Worm (Caenorhabditis elegans) whole organism, young adult: Measurements from ENCODE around the gene dbl-1.

Source experiments
- B0261.1 ChIP-seq: sonication (generic microtip); optimal IDR thresholded peaks from 2 replicates; lab custom pipeline; 2016; ENCODE audit warnings: mild to moderate bottlenecking, missing genetic modification characterization, moderate library complexity, missing compliant biosample characterization
- B0336.3 ChIP-seq: fragments of 200-800 bp; sonication (Bioruptor generic); IDR thresholded peaks from 2 replicates; pipeline ENCODE4 v1.3.6; 2022; ENCODE audit warnings: missing genetic modification characterization, missing compliant biosample characterization
- F37B4.10 ChIP-seq: fragments of 200-800 bp; sonication (Bioruptor generic); IDR thresholded peaks from 2 replicates; pipeline ENCODE4 v1.3.6; 2022; ENCODE audit warnings: missing genetic modification characterization, missing compliant biosample characterization
- F39B2.1 ChIP-seq: fragments of 200-800 bp; sonication (Bioruptor generic); IDR thresholded peaks from 2 replicates; pipeline ENCODE4 v1.3.6; 2022; ENCODE audit warnings: missing genetic modification reagents, missing genetic modification characterization, missing compliant biosample characterization
- F57A8.1 ChIP-seq: fragments of 200-800 bp; sonication (Bioruptor generic); optimal IDR thresholded peaks from 2 replicates; lab custom pipeline; 2018; ENCODE audit warnings: mild to moderate bottlenecking, missing genetic modification characterization, moderate library complexity, missing compliant biosample characterization
- K12H6.12 ChIP-seq: fragments of 200-800 bp; sonication (Bioruptor generic); optimal IDR thresholded peaks from 2 replicates; lab custom pipeline; 2018; ENCODE audit warnings: mild to moderate bottlenecking, missing genetic modification characterization, missing compliant biosample characterization
- Y53G8AR.9 ChIP-seq: fragments of 200-800 bp; sonication (Bioruptor generic); conservative IDR thresholded peaks from 2 replicates; pipeline ENCODE4 v1.3.6; 2022; ENCODE audit warnings: missing genetic modification reagents, missing genetic modification characterization, missing compliant biosample characterization
- Y79H2A.3 ChIP-seq: fragments of 200-800 bp; sonication (Bioruptor generic); conservative IDR thresholded peaks from 2 replicates; pipeline ENCODE4 v1.3.6; 2022; ENCODE audit warnings: missing genetic modification reagents, missing genetic modification characterization, missing compliant biosample characterization
- Y95B8A.8 ChIP-seq: fragments of 200-800 bp; sonication (Bioruptor generic); IDR thresholded peaks from 2 replicates; pipeline ENCODE4 v1.3.6; 2022; ENCODE audit warnings: missing genetic modification reagents, missing genetic modification characterization, missing compliant biosample characterization
- ZK185.1 ChIP-seq: sonication (generic microtip); optimal IDR thresholded peaks from 2 replicates; lab custom pipeline; 2016; ENCODE audit warnings: mild to moderate bottlenecking, missing genetic modification characterization, missing compliant biosample characterization; ENCODE audit not compliant: poor library complexity, severe bottlenecking
- athp-1 ChIP-seq: sonication (generic microtip); optimal IDR thresholded peaks from 2 replicates; lab custom pipeline; 2017; ENCODE audit warnings: mild to moderate bottlenecking, missing genetic modification characterization, missing compliant biosample characterization
- attf-3 ChIP-seq: fragments of 200-800 bp; sonication (Bioruptor generic); conservative IDR thresholded peaks from 2 replicates; pipeline ENCODE4 v1.3.6; 2022; ENCODE audit warnings: missing genetic modification reagents, missing genetic modification characterization, missing compliant biosample characterization
- attf-5 ChIP-seq: fragments of 200-800 bp; sonication (Bioruptor generic); optimal IDR thresholded peaks from 2 replicates; lab custom pipeline; 2018; ENCODE audit warnings: mild to moderate bottlenecking, missing genetic modification characterization, missing compliant biosample characterization
- bed-2 ChIP-seq: fragments of 200-800 bp; sonication (Bioruptor generic); IDR thresholded peaks from 2 replicates; pipeline ENCODE4 v1.3.6; 2022; ENCODE audit warnings: missing genetic modification reagents, missing genetic modification characterization, missing compliant biosample characterization
- ccch-3 ChIP-seq: fragments of 200-800 bp; sonication (Bioruptor generic); optimal IDR thresholded peaks from 2 replicates; lab custom pipeline; 2018; ENCODE audit warnings: mild to moderate bottlenecking, missing genetic modification characterization, missing compliant biosample characterization
- cebp-2 ChIP-seq: fragments of 200-800 bp; sonication (Bioruptor generic); IDR thresholded peaks from 2 replicates; pipeline ENCODE4 v1.3.6; 2022; ENCODE audit warnings: missing genetic modification characterization, missing compliant biosample characterization
- ceh-27 ChIP-seq: fragments of 200-800 bp; sonication (Bioruptor generic); optimal IDR thresholded peaks from 2 replicates; lab custom pipeline; 2018; ENCODE audit warnings: mild to moderate bottlenecking, missing genetic modification characterization, moderate library complexity, missing compliant biosample characterization
- ceh-79 ChIP-seq: sonication (generic microtip); optimal IDR thresholded peaks from 2 replicates; lab custom pipeline; 2017; ENCODE audit warnings: mild to moderate bottlenecking, missing genetic modification characterization, missing compliant biosample characterization
- dox-1 ChIP-seq: fragments of 200-800 bp; sonication (Bioruptor generic); IDR thresholded peaks from 2 replicates; pipeline ENCODE4 v1.3.6; 2022; ENCODE audit warnings: missing genetic modification reagents, missing genetic modification characterization, missing compliant biosample characterization
- gei-17 ChIP-seq: fragments of 200-800 bp; sonication (Bioruptor generic); optimal IDR thresholded peaks from 2 replicates; lab custom pipeline; 2018; ENCODE audit warnings: mild to moderate bottlenecking, missing genetic modification characterization, missing compliant biosample characterization
- hlh-12 ChIP-seq: sonication (generic microtip); optimal IDR thresholded peaks from 2 replicates; lab custom pipeline; 2016; ENCODE audit warnings: missing genetic modification characterization, missing compliant biosample characterization
- hlh-26 ChIP-seq: fragments of 200-800 bp; sonication (Bioruptor generic); conservative IDR thresholded peaks from 2 replicates; pipeline ENCODE4 v1.3.6; 2022; ENCODE audit warnings: missing genetic modification reagents, missing genetic modification characterization, missing compliant biosample characterization
- hmg-1.2 ChIP-seq: fragments of 200-800 bp; sonication (Bioruptor generic); IDR thresholded peaks from 2 replicates; pipeline ENCODE4 v1.3.6; 2022; ENCODE audit warnings: missing genetic modification reagents, missing genetic modification characterization, missing compliant biosample characterization
- lag-1 ChIP-seq: fragments of 200-800 bp; sonication (Bioruptor generic); IDR thresholded peaks from 2 replicates; pipeline ENCODE4 v1.3.6; 2022; ENCODE audit warnings: missing genetic modification reagents, missing genetic modification characterization, missing compliant biosample characterization
- lsl-1 ChIP-seq: fragments of 200-800 bp; sonication (Bioruptor generic); optimal IDR thresholded peaks from 2 replicates; lab custom pipeline; 2018; ENCODE audit warnings: mild to moderate bottlenecking, missing genetic modification characterization, moderate library complexity, missing compliant biosample characterization
- madf-10 ChIP-seq: sonication (generic microtip); optimal IDR thresholded peaks from 2 replicates; lab custom pipeline; 2016; ENCODE audit warnings: mild to moderate bottlenecking, missing genetic modification characterization, missing compliant biosample characterization
- madf-8 ChIP-seq: fragments of 200-800 bp; sonication (Bioruptor generic); conservative IDR thresholded peaks from 2 replicates; pipeline ENCODE4 v1.3.6; 2022; ENCODE audit warnings: missing genetic modification reagents, missing genetic modification characterization, missing compliant biosample characterization
- mcd-1 ChIP-seq: fragments of 200-800 bp; sonication (Bioruptor generic); IDR thresholded peaks from 2 replicates; pipeline ENCODE4 v1.3.6; 2022; ENCODE audit warnings: missing genetic modification reagents, missing genetic modification characterization, missing compliant biosample characterization
- mel-28 ChIP-seq: sonication (generic microtip); optimal IDR thresholded peaks from 2 replicates; lab custom pipeline; 2016; ENCODE audit warnings: borderline replicate concordance, mild to moderate bottlenecking, missing genetic modification characterization, missing compliant biosample characterization
- nhr-90 ChIP-seq: sonication (generic microtip); optimal IDR thresholded peaks from 2 replicates; lab custom pipeline; 2016; ENCODE audit warnings: missing genotype, mild to moderate bottlenecking, missing genetic modification characterization, missing compliant biosample characterization
- rec-8 ChIP-seq, 2 experiments: sonication (generic microtip); optimal IDR thresholded peaks; 2 replicates each; lab custom pipeline; 2016; ENCODE audit warnings: mild to moderate bottlenecking in 2 of 2, missing genetic modification characterization in 2 of 2, missing genetic modification reagents in 2 of 2, missing genotype in 2 of 2, missing biosample characterization in 1 of 2, missing compliant biosample characterization in 1 of 2, moderate library complexity in 1 of 2
- rpc-1 ChIP-seq, 2 experiments: fragments of 150-350 bp in 1 of 2; sonication (generic microtip) in 1 of 2; optimal IDR thresholded peaks; 2 replicates each; lab custom pipeline; 2014 to 2018; ENCODE audit warnings: missing biosample characterization in 1 of 2, missing genetic modification characterization in 1 of 2, missing genetic modification reagents in 1 of 2, missing genotype in 1 of 2
- sea-2 ChIP-seq: fragments of 200-800 bp; sonication (Bioruptor generic); IDR thresholded peaks from 2 replicates; pipeline ENCODE4 v1.3.6; 2022; ENCODE audit warnings: missing genetic modification characterization, missing compliant biosample characterization
- snpc-3.4 ChIP-seq: sonication (generic microtip); optimal IDR thresholded peaks from 2 replicates; lab custom pipeline; 2017; ENCODE audit warnings: missing genetic modification characterization, mild to moderate bottlenecking, missing compliant biosample characterization, antibody characterized with exemption, moderate library complexity, missing genotype, missing genetic modification reagents
- tbp1 ChIP-seq: fragments of 200-800 bp; sonication (Bioruptor generic); optimal IDR thresholded peaks from 2 replicates; lab custom pipeline; 2018; ENCODE audit warnings: mild to moderate bottlenecking, missing genetic modification characterization, missing compliant biosample characterization
- ztf-25 ChIP-seq: fragments of 200-800 bp; sonication (Bioruptor generic); IDR thresholded peaks from 2 replicates; pipeline ENCODE4 v1.3.6; 2022; ENCODE audit warnings: missing genetic modification reagents, missing genetic modification characterization, missing compliant biosample characterization
- ztf-26 ChIP-seq: sonication (generic microtip); optimal IDR thresholded peaks from 2 replicates; lab custom pipeline; 2017; ENCODE audit warnings: missing genetic modification characterization, missing compliant biosample characterization
- ztf-6 ChIP-seq: fragments of 200-800 bp; sonication (Bioruptor generic); IDR thresholded peaks from 2 replicates; pipeline ENCODE4 v1.3.6; 2022; ENCODE audit warnings: missing genetic modification reagents, missing genetic modification characterization, missing compliant biosample characterization

The dbl-1 gene

ce11 chrV:6799564-6799963 lies 41.6 kb downstream of the dbl-1 start, which contains the start of gene dmsr-9:
Gene dmsr-9 (minus strand): TSS chrV:6799664.
- TF ChIP-seq ztf-26 (no peak), rec-8 (tag; optimal IDR thresholded peaks at IDR 0.05; lab: Kevin White, UChicago) (no peak), F39B2.1 (GFP tag; lab: Robert Waterston, UW) (no peak), hmg-1.2 (GFP tag; lab: Robert Waterston, UW) (no peak), athp-1 (tag; lab: Kevin White, UChicago) (no peak), mel-28 (tag; lab: Kevin White, UChicago) (no peak), hlh-26 (GFP tag; lab: Robert Waterston, UW) (no peak), Y53G8AR.9 (GFP tag; lab: Robert Waterston, UW) (no peak), F57A8.1 (GFP tag; lab: Kevin White, UChicago) (no peak)

ce11 chrV:6801850-6802249 lies 43.9 kb downstream of the dbl-1 start, which contains the start of gene dmsr-10:
Gene dmsr-10 (minus strand): TSS chrV:6801950.
- no peak for TF ChIP-seq F57A8.1 (GFP tag; lab: Kevin White, UChicago)
- TF ChIP-seq attf-3 (GFP tag; lab: Robert Waterston, UW): no peak
- no peak for TF ChIP-seq attf-5 (GFP tag; lab: Kevin White, UChicago)
- no peak for TF ChIP-seq ztf-25
- TF ChIP-seq B0261.1 (tag; lab: Kevin White, UChicago): no peak
- TF ChIP-seq B0336.3 (GFP tag; lab: Robert Waterston, UW): no peak
- TF ChIP-seq ceh-79: no peak
- TF ChIP-seq mcd-1: no peak
- TF ChIP-seq ceh-27 (GFP tag; lab: Kevin White, UChicago): no peak
- no peak for TF ChIP-seq hlh-12
- TF ChIP-seq athp-1 (tag; lab: Kevin White, UChicago): no peak
- TF ChIP-seq cebp-2 (GFP tag; lab: Robert Waterston, UW): no peak
- TF ChIP-seq madf-10 (tag; lab: Kevin White, UChicago): no peak

ce11 chrV:6803992-6804391 lies 46.1 kb downstream of the dbl-1 start, which contains the start of gene dmsr-11:
Gene dmsr-11 (minus strand): TSS chrV:6804092.
- TF ChIP-seq ztf-6 (GFP tag; lab: Robert Waterston, UW) (no peak), gei-17 (GFP tag; lab: Kevin White, UChicago) (no peak), Y79H2A.3 (GFP tag; lab: Robert Waterston, UW) (no peak), Y53G8AR.9 (GFP tag; lab: Robert Waterston, UW) (no peak), ceh-27 (GFP tag; lab: Kevin White, UChicago) (no peak), Y95B8A.8 (GFP tag; lab: Robert Waterston, UW) (no peak), tbp1 (GFP tag; lab: Kevin White, UChicago) (no peak), ccch-3 (GFP tag; lab: Kevin White, UChicago) (no peak), dox-1 (no peak), hlh-12 (no peak), ZK185.1 (tag; lab: Kevin White, UChicago) (no peak), K12H6.12 (tag; lab: Kevin White, UChicago) (no peak), nhr-90 (tag; lab: Kevin White, UChicago) (no peak)

- TF ChIP-seq F37B4.10 (GFP tag; lab: Robert Waterston, UW): no peak
- no peak for TF ChIP-seq snpc-3.4 (tag; lab: Kevin White, UChicago)
- TF ChIP-seq Y53G8AR.9 (GFP tag; lab: Robert Waterston, UW): no peak
- no peak for TF ChIP-seq lsl-1
- no peak for TF ChIP-seq sea-2 (GFP tag; lab: Robert Waterston, UW)
- TF ChIP-seq rpc-1 (optimal IDR thresholded peaks at IDR 0.05; lab: Kevin White, UChicago): no peak
- no peak for TF ChIP-seq rpc-1 (tag; optimal IDR thresholded peaks at IDR 0.05; lab: Kevin White, UChicago)
- TF ChIP-seq bed-2 (GFP tag; lab: Robert Waterston, UW): no peak
- no peak for TF ChIP-seq lag-1 (GFP tag; lab: Robert Waterston, UW)
- no peak for TF ChIP-seq ZK185.1 (tag; lab: Kevin White, UChicago)
- no peak for TF ChIP-seq madf-8
Measured at ce11 chrV:6806340-6806739, 48.4 kb downstream of the dbl-1 start, which contains the start of gene dmsr-12. Gene dmsr-12 (minus strand): TSS chrV:6806440.
